Fruit fly (Drosophila melanogaster) whole organism, prepupa: ENCODE results near the gene Snoo.
A peak's percentile ranks its signal among the peaks of the same experiment; 100 is the strongest.

ENCODE experiments used
- CG10631 ChIP-seq: fragments of 200-800 bp; sonication (Bioruptor generic); optimal IDR thresholded peaks from 2 replicates; lab custom pipeline; 2016; ENCODE audit warnings: missing biosample characterization, missing genetic modification characterization
- CG10669 ChIP-seq: fragments of 200-800 bp; sonication (Bioruptor generic); optimal IDR thresholded peaks from 3 replicates; lab custom pipeline; 2018; ENCODE audit warnings: missing biosample characterization, mild to moderate bottlenecking, missing genetic modification characterization, moderate library complexity
- CG11762 ChIP-seq: fragments of 200-800 bp; sonication (Bioruptor generic); optimal IDR thresholded peaks from 3 replicates; lab custom pipeline; 2016; ENCODE audit warnings: missing biosample characterization, missing genetic modification characterization; ENCODE audit not compliant: insufficient read depth
- CG11902 ChIP-seq: fragments of 200-800 bp; sonication (Bioruptor generic); optimal IDR thresholded peaks from 3 replicates; lab custom pipeline; 2016; ENCODE audit warnings: missing biosample characterization, missing genetic modification characterization
- CG15336 ChIP-seq: fragments of 200-800 bp; sonication (Bioruptor generic); IDR thresholded peaks from 2 replicates; pipeline ENCODE4 v1.3.6; 2022; ENCODE audit warnings: missing biosample characterization, missing genetic modification characterization
- CG1621 ChIP-seq: fragments of 200-800 bp; sonication (Bioruptor generic); optimal IDR thresholded peaks from 3 replicates; lab custom pipeline; 2018; ENCODE audit warnings: missing biosample characterization, mild to moderate bottlenecking, missing genetic modification characterization
- CG3032 ChIP-seq: fragments of 200-800 bp; optimal IDR thresholded peaks from 2 replicates; lab custom pipeline; 2019; ENCODE audit warnings: missing biosample characterization, mild to moderate bottlenecking, missing genetic modification characterization, moderate library complexity
- CG32006 ChIP-seq: fragments of 200-800 bp; sonication (Bioruptor generic); optimal IDR thresholded peaks from 3 replicates; lab custom pipeline; 2017; ENCODE audit warnings: missing biosample characterization, mild to moderate bottlenecking, missing genetic modification characterization
- CG34406 ChIP-seq: fragments of 200-800 bp; sonication (Bioruptor generic); optimal IDR thresholded peaks from 3 replicates; lab custom pipeline; 2016; ENCODE audit warnings: missing biosample characterization, missing genetic modification characterization
- CG4318 ChIP-seq: fragments of 200-800 bp; sonication (Bioruptor generic); optimal IDR thresholded peaks from 3 replicates; lab custom pipeline; 2017; ENCODE audit warnings: missing biosample characterization, mild to moderate bottlenecking, missing genetic modification characterization
- CG6163 ChIP-seq: fragments of 200-800 bp; sonication (Bioruptor generic); IDR thresholded peaks from 3 replicates; pipeline ENCODE4 v1.3.6; 2022; ENCODE audit warnings: missing biosample characterization, missing genetic modification characterization
- CG6792 ChIP-seq: fragments of 200-800 bp; sonication (Bioruptor generic); optimal IDR thresholded peaks from 3 replicates; lab custom pipeline; 2016; ENCODE audit warnings: missing biosample characterization, missing genetic modification characterization
- CG6808 ChIP-seq: fragments of 200-800 bp; sonication (Bioruptor generic); optimal IDR thresholded peaks from 3 replicates; lab custom pipeline; 2017; ENCODE audit warnings: missing biosample characterization, missing genetic modification characterization, mild to moderate bottlenecking, moderate library complexity, missing genetic modification reagents
- CG6854 ChIP-seq: fragments of 200-800 bp; sonication (Bioruptor generic); optimal IDR thresholded peaks from 2 replicates; lab custom pipeline; 2017; ENCODE audit warnings: missing biosample characterization, mild to moderate bottlenecking, missing genetic modification characterization
- CG8119 ChIP-seq: fragments of 200-800 bp; sonication (Bioruptor generic); IDR thresholded peaks from 3 replicates; pipeline ENCODE4 v1.3.6; 2022; ENCODE audit warnings: missing biosample characterization, missing genetic modification characterization
- CG8319 ChIP-seq: fragments of 200-800 bp; sonication (Bioruptor generic); optimal IDR thresholded peaks from 3 replicates; lab custom pipeline; 2016; ENCODE audit warnings: missing biosample characterization, missing genetic modification characterization
- CG8632 ChIP-seq: fragments of 200-800 bp; sonication (Bioruptor generic); optimal IDR thresholded peaks from 3 replicates; lab custom pipeline; 2016; ENCODE audit warnings: missing biosample characterization, missing genetic modification characterization
- CG9139 ChIP-seq: fragments of 200-800 bp; sonication (Bioruptor generic); optimal IDR thresholded peaks from 3 replicates; lab custom pipeline; 2017; ENCODE audit warnings: missing biosample characterization, mild to moderate bottlenecking, missing genetic modification characterization
- Ets21C ChIP-seq: fragments of 200-800 bp; sonication (Bioruptor generic); optimal IDR thresholded peaks from 3 replicates; lab custom pipeline; 2016; ENCODE audit warnings: missing biosample characterization, missing genetic modification characterization
- Gug ChIP-seq: fragments of 200-800 bp; sonication (Bioruptor generic); IDR thresholded peaks from 2 replicates; pipeline ENCODE4 v1.3.6; 2022; ENCODE audit warnings: missing biosample characterization, missing genetic modification characterization
- Hr38 ChIP-seq: sonication (Bioruptor generic); optimal IDR thresholded peaks from 2 replicates; lab custom pipeline; 2016; ENCODE audit warnings: missing biosample characterization, missing genetic modification characterization
- Hr4 ChIP-seq: fragments of 200-800 bp; sonication (Bioruptor generic); optimal IDR thresholded peaks from 3 replicates; lab custom pipeline; 2016; ENCODE audit warnings: missing biosample characterization, missing genetic modification characterization
- Lpt ChIP-seq: fragments of 200-800 bp; sonication (Bioruptor generic); optimal IDR thresholded peaks from 3 replicates; lab custom pipeline; 2016; ENCODE audit warnings: missing biosample characterization, missing genetic modification characterization
- Met ChIP-seq: fragments of 200-800 bp; sonication (Bioruptor generic); optimal IDR thresholded peaks from 3 replicates; lab custom pipeline; 2016; ENCODE audit warnings: missing biosample characterization, missing genetic modification characterization
- OdsH ChIP-seq: fragments of 200-800 bp; sonication (Bioruptor generic); optimal IDR thresholded peaks from 3 replicates; lab custom pipeline; 2016; ENCODE audit warnings: missing biosample characterization, missing genetic modification characterization
- Smox ChIP-seq: fragments of 200-800 bp; sonication (Bioruptor generic); optimal IDR thresholded peaks from 3 replicates; lab custom pipeline; 2016; ENCODE audit warnings: missing biosample characterization, missing genetic modification characterization
- Sox14 ChIP-seq: fragments of 200-800 bp; sonication (Bioruptor generic); optimal IDR thresholded peaks from 3 replicates; lab custom pipeline; 2016; ENCODE audit warnings: missing biosample characterization, missing genetic modification characterization
- Sox15 ChIP-seq: fragments of 200-800 bp; sonication (Bioruptor generic); optimal IDR thresholded peaks from 3 replicates; lab custom pipeline; 2016; ENCODE audit warnings: missing biosample characterization, missing genetic modification characterization
- achi ChIP-seq: fragments of 200-800 bp; sonication (Bioruptor generic); optimal IDR thresholded peaks from 3 replicates; lab custom pipeline; 2016; ENCODE audit warnings: missing biosample characterization, missing genetic modification characterization
- acj6 ChIP-seq: fragments of 200-800 bp; sonication (Bioruptor generic); optimal IDR thresholded peaks from 3 replicates; lab custom pipeline; 2016; ENCODE audit warnings: missing biosample characterization, missing genetic modification characterization
- cyc ChIP-seq: fragments of 200-800 bp; sonication (Bioruptor generic); optimal IDR thresholded peaks from 3 replicates; lab custom pipeline; 2016; ENCODE audit warnings: missing biosample characterization, missing genetic modification characterization
- dac ChIP-seq: fragments of 200-800 bp; sonication (Bioruptor generic); optimal IDR thresholded peaks from 2 replicates; lab custom pipeline; 2017; ENCODE audit warnings: missing biosample characterization, mild to moderate bottlenecking, missing genetic modification characterization
- dsx ChIP-seq: fragments of 200-800 bp; optimal IDR thresholded peaks from 3 replicates; lab custom pipeline; 2019; ENCODE audit warnings: missing biosample characterization, mild to moderate bottlenecking, missing genetic modification characterization, moderate library complexity; ENCODE audit not compliant: poor library complexity, severe bottlenecking
- eg ChIP-seq: fragments of 200-800 bp; sonication (Bioruptor generic); IDR thresholded peaks from 3 replicates; pipeline ENCODE4 v1.3.6; 2022; ENCODE audit warnings: missing biosample characterization, missing genetic modification characterization
- esn ChIP-seq: fragments of 200-800 bp; sonication (Bioruptor generic); optimal IDR thresholded peaks from 2 replicates; lab custom pipeline; 2016; ENCODE audit warnings: missing biosample characterization, mild to moderate bottlenecking, missing genetic modification characterization, moderate library complexity
- fd59A ChIP-seq: fragments of 200-800 bp; sonication (Bioruptor generic); optimal IDR thresholded peaks from 2 replicates; lab custom pipeline; 2017; ENCODE audit warnings: missing biosample characterization, mild to moderate bottlenecking, missing genetic modification characterization, missing genetic modification reagents
- fd85E ChIP-seq: fragments of 200-800 bp; sonication (Bioruptor generic); optimal IDR thresholded peaks from 3 replicates; lab custom pipeline; 2016; ENCODE audit warnings: missing biosample characterization, missing genetic modification characterization
- lz ChIP-seq: fragments of 200-800 bp; sonication (Bioruptor generic); optimal IDR thresholded peaks from 3 replicates; lab custom pipeline; 2016; ENCODE audit warnings: missing biosample characterization, missing genetic modification characterization
- net ChIP-seq: fragments of 200-800 bp; sonication (Bioruptor generic); optimal IDR thresholded peaks from 3 replicates; lab custom pipeline; 2016; ENCODE audit warnings: missing biosample characterization, missing genetic modification characterization
- pdm3 ChIP-seq: fragments of 200-800 bp; sonication (Bioruptor generic); optimal IDR thresholded peaks from 3 replicates; lab custom pipeline; 2016; ENCODE audit warnings: missing biosample characterization, missing genetic modification characterization
- ss ChIP-seq, 2 experiments: fragments of 200-800 bp; sonication (Bioruptor generic); optimal IDR thresholded peaks; 2 replicates in 1 of 2; 3 replicates in 1 of 2; lab custom pipeline; 2017 to 2018; ENCODE audit warnings: mild to moderate bottlenecking in 2 of 2, missing biosample characterization in 2 of 2, missing genetic modification characterization in 2 of 2, moderate library complexity in 1 of 2
- svp ChIP-seq: fragments of 200-800 bp; sonication (Bioruptor generic); peaks from one replicate; lab custom pipeline; 2016; ENCODE audit warnings: missing biosample characterization, missing genetic modification characterization
- topi ChIP-seq: fragments of 200-800 bp; sonication (Bioruptor generic); optimal IDR thresholded peaks from 3 replicates; lab custom pipeline; 2016; ENCODE audit warnings: missing biosample characterization, missing genetic modification characterization

Snoo gene

DNA sequence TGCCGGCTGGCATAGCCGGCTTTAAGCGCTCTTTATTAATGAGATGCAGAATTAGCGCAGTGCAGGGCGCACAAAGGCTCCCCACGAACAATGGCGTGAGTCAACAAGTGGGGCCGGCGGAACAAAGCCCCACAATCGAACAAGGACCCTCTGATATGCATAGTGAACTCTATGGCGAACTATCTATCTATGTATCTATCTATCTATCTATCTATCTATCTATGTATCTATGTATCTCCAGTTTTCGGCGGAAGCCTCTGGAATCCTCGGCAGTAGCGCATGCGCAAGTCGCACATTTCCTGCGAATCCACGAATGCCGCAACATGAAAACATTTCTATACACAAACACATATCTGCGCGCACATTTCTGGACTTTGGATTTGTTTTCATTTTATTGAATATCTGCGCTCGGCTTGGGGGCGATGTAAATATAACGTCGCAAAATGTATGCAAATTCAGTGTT is 16.6 kb upstream of the Snoo start (continued):
- TF ChIP-seq CG3032 (tag; lab: Kevin White, UChicago) (peak; percentile 88), eg (peak; percentile 94), CG15336 (GFP tag; lab: Robert Waterston, UW) (peak; percentile 95), topi (GFP tag; lab: Kevin White, UChicago) (peak; percentile 95), Hr38 (GFP tag; lab: Kevin White, UChicago) (no peak), fd59A (GFP tag; lab: Kevin White, UChicago) (peak; percentile 82), Smox (GFP tag; lab: Kevin White, UChicago) (peak; percentile 85), Sox14 (GFP tag; lab: Kevin White, UChicago) (peak; percentile 98), ss (GFP tag; optimal IDR thresholded peaks at IDR 0.05; lab: Kevin White, UChicago) (peak; percentile 96 to 99), CG32006 (GFP tag; lab: Kevin White, UChicago) (peak; percentile 98), esn (GFP tag; lab: Kevin White, UChicago) (peak; percentile 90), CG6808 (GFP tag; lab: Kevin White, UChicago) (peak; percentile 96), CG8632 (GFP tag; lab: Kevin White, UChicago) (peak; percentile 79), dsx (peak; percentile 90), svp (peak; percentile 99), CG4318 (GFP tag; lab: Kevin White, UChicago) (peak; percentile 92), lz (peak; percentile 91), CG11762 (peak; percentile 87), CG10669 (GFP tag; lab: Kevin White, UChicago) (peak; percentile 91), pdm3 (GFP tag; lab: Kevin White, UChicago) (peak; percentile 91), fd85E (GFP tag; lab: Kevin White, UChicago) (peak; percentile 85), CG6163 (GFP tag; lab: Robert Waterston, UW) (peak; percentile 92), CG1621 (tag; lab: Kevin White, UChicago) (peak; percentile 89), Gug (GFP tag; lab: Robert Waterston, UW) (peak; percentile 88), net (GFP tag; lab: Kevin White, UChicago) (peak; percentile 96), dac (peak; percentile 90), acj6 (GFP tag; lab: Kevin White, UChicago) (peak; percentile 84), CG10631 (GFP tag; lab: Kevin White, UChicago) (peak; percentile 90), Ets21C (GFP tag; lab: Kevin White, UChicago) (peak; percentile 85), achi (GFP tag; lab: Kevin White, UChicago) (peak; percentile 90), Lpt (GFP tag; lab: Kevin White, UChicago) (peak; percentile 88), CG11902 (peak; percentile 83), CG6854 (GFP tag; lab: Kevin White, UChicago) (peak; percentile 93), cyc (peak; percentile 95), CG34406 (GFP tag; lab: Kevin White, UChicago) (peak; percentile 86), Sox15 (GFP tag; lab: Kevin White, UChicago) (peak; percentile 79), CG8319 (GFP tag; lab: Kevin White, UChicago) (peak; percentile 67), Met (peak; percentile 93), CG9139 (GFP tag; lab: Kevin White, UChicago) (peak; percentile 95), OdsH (peak; percentile 90), CG6792 (GFP tag; lab: Kevin White, UChicago) (peak; percentile 87), CG8119 (peak; percentile 94), Hr4 (GFP tag; lab: Kevin White, UChicago) (peak; percentile 97)
